Fruit fly (Drosophila melanogaster) whole organism, embryonic: ENCODE results near the gene Eig71Ek.

ENCODE experiments used
- CG17568 ChIP-seq: fragments of 200-800 bp; sonication (Bioruptor generic); optimal IDR thresholded peaks from 2 replicates; lab custom pipeline; 2018; ENCODE audit warnings: missing biosample characterization, mild to moderate bottlenecking, missing genetic modification characterization, moderate library complexity
- CG9797 ChIP-seq: fragments of 200-800 bp; sonication (Bioruptor generic); optimal IDR thresholded peaks from 3 replicates; lab custom pipeline; 2018; ENCODE audit warnings: missing biosample characterization, mild to moderate bottlenecking, missing genetic modification characterization
- MESR4 ChIP-seq: fragments of 200-800 bp; sonication (Bioruptor generic); optimal IDR thresholded peaks from 2 replicates; lab custom pipeline; 2018; ENCODE audit warnings: missing biosample characterization, mild to moderate bottlenecking, missing genetic modification characterization, moderate library complexity
- p53 ChIP-seq: fragments of 200-800 bp; sonication (Bioruptor generic); optimal IDR thresholded peaks from 2 replicates; lab custom pipeline; 2016; ENCODE audit warnings: missing biosample characterization, missing genetic modification characterization

dm6 chr3L:15616900-15617299 lies 44.1 kb upstream of the Eig71Ek start:
- TF ChIP-seq p53 (GFP tag; lab: Kevin White, UChicago) (no peak), MESR4 (GFP tag; lab: Kevin White, UChicago) (no peak), CG9797 (GFP tag; lab: Kevin White, UChicago) (no peak), CG17568 (GFP tag; lab: Kevin White, UChicago) (no peak)
